Fruit fly (Drosophila melanogaster) whole organism, wandering third instar larva: ENCODE results near the gene CG11811.

Experiments
- Abd-B ChIP-seq: fragments of >200 bp; optimal IDR thresholded peaks from 2 replicates; lab custom pipeline; 2017; ENCODE audit warnings: missing biosample characterization, missing genetic modification characterization
- CG32264 ChIP-seq: fragments of 200-800 bp; sonication (Bioruptor generic); optimal IDR thresholded peaks from 2 replicates; lab custom pipeline; 2016; ENCODE audit warnings: missing biosample characterization, missing genetic modification characterization
- CrebA ChIP-seq: fragments of 200-800 bp; sonication (Bioruptor generic); optimal IDR thresholded peaks from 2 replicates; lab custom pipeline; 2016; ENCODE audit warnings: missing biosample characterization, mild to moderate bottlenecking, missing genetic modification characterization, borderline replicate concordance
- Dfd ChIP-seq: fragments of >200 bp; optimal IDR thresholded peaks from 2 replicates; lab custom pipeline; 2017; ENCODE audit warnings: missing biosample characterization, missing genetic modification characterization
- Dif ChIP-seq: fragments of 200-275, 200-300 bp; sonication (Bioruptor generic); optimal IDR thresholded peaks from 2 replicates; lab custom pipeline; 2018; ENCODE audit warnings: missing biosample characterization, missing genetic modification characterization; ENCODE audit not compliant: partially characterized antibody
- GATAd ChIP-seq: sonication (Bioruptor generic); optimal IDR thresholded peaks from 2 replicates; lab custom pipeline; 2016; ENCODE audit warnings: missing biosample characterization, missing genetic modification characterization
- HLH106 ChIP-seq: fragments of 200-800 bp; optimal IDR thresholded peaks from 3 replicates; lab custom pipeline; 2019; ENCODE audit warnings: missing biosample characterization, mild to moderate bottlenecking, missing genetic modification characterization, moderate library complexity
- Hnf4 ChIP-seq: fragments of 200-800 bp; sonication (Bioruptor generic); optimal IDR thresholded peaks from 2 replicates; lab custom pipeline; 2016; ENCODE audit warnings: missing biosample characterization, mild to moderate bottlenecking, missing genetic modification characterization
- Hr83 ChIP-seq: fragments of 200-300 bp; sonication (Bioruptor generic); optimal IDR thresholded peaks from 2 replicates; lab custom pipeline; 2016; ENCODE audit warnings: missing biosample characterization, mild to moderate bottlenecking, missing genetic modification characterization, moderate library complexity; ENCODE audit not compliant: poor library complexity, severe bottlenecking
- Jra ChIP-seq: sonication (Bioruptor generic); optimal IDR thresholded peaks from 2 replicates; lab custom pipeline; 2016; ENCODE audit warnings: missing biosample characterization, missing genetic modification characterization
- Mio ChIP-seq: sonication (Bioruptor generic); optimal IDR thresholded peaks from 2 replicates; lab custom pipeline; 2016; ENCODE audit warnings: missing biosample characterization, missing genetic modification characterization
- N ChIP-seq: fragments of >200 bp; optimal IDR thresholded peaks from 2 replicates; lab custom pipeline; 2018; ENCODE audit warnings: missing biosample characterization, missing external identifiers, missing genetic modification characterization
- OdsH ChIP-seq: fragments of 200-800 bp; sonication (Bioruptor generic); optimal IDR thresholded peaks from 2 replicates; lab custom pipeline; 2016; ENCODE audit warnings: missing biosample characterization, mild to moderate bottlenecking, missing genetic modification characterization
- Rel ChIP-seq, 2 experiments: fragments of 200-800 bp; sonication (Bioruptor generic) in 1 of 2; optimal IDR thresholded peaks; 2 replicates in 1 of 2; 3 replicates in 1 of 2; lab custom pipeline; 2016 to 2019; ENCODE audit warnings: mild to moderate bottlenecking in 2 of 2, missing biosample characterization in 2 of 2, missing genetic modification characterization in 2 of 2, moderate library complexity in 1 of 2
- Sp1 ChIP-seq: fragments of 200-800 bp; sonication (Bioruptor generic); optimal IDR thresholded peaks from 3 replicates; lab custom pipeline; 2019; ENCODE audit warnings: missing biosample characterization, mild to moderate bottlenecking, missing genetic modification characterization, moderate library complexity
- br ChIP-seq: fragments of 200-800 bp; sonication (Bioruptor generic); optimal IDR thresholded peaks from 2 replicates; lab custom pipeline; 2016; ENCODE audit warnings: missing biosample characterization, missing genetic modification characterization
- brk ChIP-seq: fragments of 200-800 bp; sonication (Bioruptor generic); optimal IDR thresholded peaks from 2 replicates; lab custom pipeline; 2016; ENCODE audit warnings: missing biosample characterization, mild to moderate bottlenecking, missing genetic modification characterization
- dl ChIP-seq, 2 experiments: fragments of 175-275, 200-275 bp in 1 of 2; fragments of 200-275 bp in 1 of 2; sonication (Bioruptor generic); optimal IDR thresholded peaks; lab custom pipeline; 2018; ENCODE audit warnings: mild to moderate bottlenecking in 2 of 2, missing biosample characterization in 2 of 2, missing genetic modification characterization in 2 of 2, moderate library complexity in 2 of 2; ENCODE audit not compliant: partially characterized antibody in 2 of 2, insufficient read depth in 1 of 2
- dmrt93B ChIP-seq: fragments of 200-800 bp; sonication (Bioruptor generic); optimal IDR thresholded peaks from 2 replicates; lab custom pipeline; 2018; ENCODE audit warnings: missing biosample characterization, mild to moderate bottlenecking, missing genetic modification characterization
- dsf ChIP-seq: sonication (Bioruptor generic); optimal IDR thresholded peaks from 2 replicates; lab custom pipeline; 2016; ENCODE audit warnings: missing biosample characterization, missing genetic modification characterization, borderline replicate concordance
- ey ChIP-seq: fragments of 200-800 bp; sonication (Bioruptor generic); optimal IDR thresholded peaks from 2 replicates; lab custom pipeline; 2016; ENCODE audit warnings: missing biosample characterization, missing genetic modification characterization
- foxo ChIP-seq, 2 experiments: fragments of 200-800 bp; sonication (Bioruptor generic); optimal IDR thresholded peaks; 2 replicates in 1 of 2; 3 replicates in 1 of 2; lab custom pipeline; 2016 to 2017; ENCODE audit warnings: missing biosample characterization in 2 of 2, missing genetic modification characterization in 2 of 2
- h ChIP-seq: fragments of 200-800 bp; sonication (Bioruptor generic); optimal IDR thresholded peaks from 3 replicates; lab custom pipeline; 2016; ENCODE audit warnings: missing biosample characterization, mild to moderate bottlenecking, missing genetic modification characterization
- lola ChIP-seq: fragments of >200 bp; optimal IDR thresholded peaks from 2 replicates; lab custom pipeline; 2017; ENCODE audit warnings: missing biosample characterization, missing genetic modification characterization
- pan ChIP-seq: fragments of >200 bp; optimal IDR thresholded peaks from 2 replicates; lab custom pipeline; 2017
- psq ChIP-seq: fragments of 200-800 bp; sonication (Bioruptor generic); optimal IDR thresholded peaks from 3 replicates; lab custom pipeline; 2017; ENCODE audit warnings: missing biosample characterization, mild to moderate bottlenecking, missing genetic modification characterization, moderate library complexity
- rgr ChIP-seq: fragments of 200-800 bp; sonication (Bioruptor generic); optimal IDR thresholded peaks from 3 replicates; lab custom pipeline; 2016; ENCODE audit warnings: missing biosample characterization, mild to moderate bottlenecking, missing genetic modification characterization
- sage ChIP-seq: fragments of 200-800 bp; sonication (Bioruptor generic); optimal IDR thresholded peaks from 2 replicates; lab custom pipeline; 2016; ENCODE audit warnings: missing biosample characterization, mild to moderate bottlenecking, missing genetic modification characterization
- tai ChIP-seq: sonication (Bioruptor generic); optimal IDR thresholded peaks from 2 replicates; lab custom pipeline; 2016; ENCODE audit warnings: missing biosample characterization, missing genetic modification characterization
- usp ChIP-seq: fragments of >200 bp; optimal IDR thresholded peaks from 2 replicates; lab custom pipeline; 2017; ENCODE audit warnings: missing biosample characterization, missing genetic modification characterization
- woc ChIP-seq: sonication (Bioruptor generic); optimal IDR thresholded peaks from 2 replicates; lab custom pipeline; 2016; ENCODE audit warnings: missing biosample characterization, mild to moderate bottlenecking, missing genetic modification characterization

The CG11811 gene

dm6 chr3L:10715748-10716147 is 24.9 kb downstream of the CG11811 start:
- TF ChIP-seq N (GFP tag; lab: Kevin White, UChicago): no peak
- TF ChIP-seq psq (GFP tag; lab: Kevin White, UChicago): peak; percentile 16

- peak; percentile 1 for TF ChIP-seq dmrt93B (GFP tag; lab: Kevin White, UChicago)
- TF ChIP-seq lola (GFP tag; lab: Kevin White, UChicago): no peak
- peak; percentile 39 for TF ChIP-seq OdsH (GFP tag; lab: Kevin White, UChicago)
- TF ChIP-seq h (GFP tag; lab: Kevin White, UChicago): peak; percentile 37
- no peak for TF ChIP-seq CG32264
- TF ChIP-seq Jra (GFP tag; lab: Kevin White, UChicago): no peak
- TF ChIP-seq foxo (GFP tag; optimal IDR thresholded peaks at IDR 0.05; lab: Kevin White, UChicago): peak in 1 of 2 experiments; percentile 22
- TF ChIP-seq br (GFP tag; lab: Kevin White, UChicago): no peak
- no peak for TF ChIP-seq dl (GFP tag; optimal IDR thresholded peaks at IDR 0.05; lab: Kevin White, UChicago; ENCODE audit: insufficient read depth in 1 of 2, partially characterized antibody in 2 of 2)
- TF ChIP-seq Dif (GFP tag; lab: Kevin White, UChicago): no peak
- TF ChIP-seq brk: no peak
- TF ChIP-seq HLH106 (tag; lab: Kevin White, UChicago): peak; percentile 2
- no peak for TF ChIP-seq Mio (GFP tag; lab: Kevin White, UChicago)
- peak; percentile 34 for TF ChIP-seq psq (GFP tag; lab: Kevin White, UChicago)
- peak; percentile 22 for TF ChIP-seq ey (GFP tag; lab: Kevin White, UChicago)
- TF ChIP-seq CrebA (GFP tag; lab: Kevin White, UChicago): no peak
- no peak for TF ChIP-seq pan (lab: Kevin White, UChicago)
- peak; percentile 38 for TF ChIP-seq woc
- peak; percentile 25 for TF ChIP-seq rgr
- no peak for TF ChIP-seq Abd-B (GFP tag; lab: Kevin White, UChicago)
- TF ChIP-seq sage (GFP tag; lab: Kevin White, UChicago): no peak
- TF ChIP-seq usp (GFP tag; lab: Kevin White, UChicago): no peak
- TF ChIP-seq GATAd (GFP tag; lab: Kevin White, UChicago): no peak
- TF ChIP-seq tai (GFP tag; lab: Kevin White, UChicago): no peak
Measured at dm6 chr3L:10716342-10716896, 25.6 kb downstream of the CG11811 start.

dm6 chr3L:10719771-10720170 is 28.9 kb downstream of the CG11811 start:
- TF ChIP-seq woc: no peak
- TF ChIP-seq foxo (GFP tag; optimal IDR thresholded peaks at IDR 0.05; lab: Kevin White, UChicago): peak in 1 of 2 experiments; percentile 12

dm6 chr3L:10722607-10723006 is 31.8 kb downstream of the CG11811 start:
- TF ChIP-seq brk (no peak), Sp1 (no peak), Rel (GFP tag; optimal IDR thresholded peaks at IDR 0.05; lab: Kevin White, UChicago) (no peak), Rel (tag; optimal IDR thresholded peaks at IDR 0.05; lab: Kevin White, UChicago) (no peak)

- TF ChIP-seq Dfd (peak; percentile 75), Hnf4 (GFP tag; lab: Kevin White, UChicago) (no peak), dsf (GFP tag; lab: Kevin White, UChicago) (no peak)
Measured at dm6 chr3L:10723596-10723995, 32.8 kb downstream of the CG11811 start.

- no peak for TF ChIP-seq foxo (GFP tag; optimal IDR thresholded peaks at IDR 0.05; lab: Kevin White, UChicago)
- TF ChIP-seq Dfd: peak; percentile 18
- no peak for TF ChIP-seq Mio (GFP tag; lab: Kevin White, UChicago)
- no peak for TF ChIP-seq pan (lab: Kevin White, UChicago)
- TF ChIP-seq Sp1: no peak
- TF ChIP-seq dmrt93B (GFP tag; lab: Kevin White, UChicago): no peak
- TF ChIP-seq Hr83 (GFP tag; lab: Kevin White, UChicago): no peak
- no peak for TF ChIP-seq CrebA (GFP tag; lab: Kevin White, UChicago)
Measured at dm6 chr3L:10724810-10725444, 34.1 kb downstream of the CG11811 start.
